Worm (Caenorhabditis elegans) whole organism, L1 larva: ENCODE results near the gene sec-22.
A peak's percentile ranks its signal among the peaks of the same experiment; 100 is the strongest.

Experiments used
- C04F5.9 ChIP-seq: sonication (generic microtip); optimal IDR thresholded peaks from 2 replicates; lab custom pipeline; 2016; ENCODE audit warnings: missing genetic modification characterization, missing compliant biosample characterization
- C16A3.4 ChIP-seq: fragments of 150-350 bp; optimal IDR thresholded peaks from 2 replicates; lab custom pipeline; 2014; ENCODE audit warnings: missing biosample characterization, missing genetic modification characterization
- C34B4.2 ChIP-seq: sonication (generic microtip); optimal IDR thresholded peaks from 2 replicates; lab custom pipeline; 2017; ENCODE audit warnings: mild to moderate bottlenecking, missing genetic modification characterization, missing compliant biosample characterization
- F16B12.6 ChIP-seq: fragments of 150-350 bp; optimal IDR thresholded peaks from 2 replicates; lab custom pipeline; 2014; ENCODE audit warnings: missing biosample characterization, missing genetic modification characterization
- alr-1 ChIP-seq: fragments of 200-800 bp; sonication (Bioruptor generic); optimal IDR thresholded peaks from 2 replicates; lab custom pipeline; 2018; ENCODE audit warnings: borderline replicate concordance, mild to moderate bottlenecking, missing genetic modification characterization, missing compliant biosample characterization
- aly-2 ChIP-seq: fragments of 150-350 bp; optimal IDR thresholded peaks from 2 replicates; lab custom pipeline; 2014; ENCODE audit warnings: missing biosample characterization, missing genetic modification characterization
- blmp-1 ChIP-seq: fragments of 150-350 bp; optimal IDR thresholded peaks from 2 replicates; lab custom pipeline; 2014; ENCODE audit warnings: missing biosample characterization, missing genetic modification characterization
- ceh-63 ChIP-seq: fragments of 200-800 bp; sonication (Bioruptor generic); optimal IDR thresholded peaks from 2 replicates; lab custom pipeline; 2018; ENCODE audit warnings: mild to moderate bottlenecking, missing genetic modification characterization, missing compliant biosample characterization
- ceh-8 ChIP-seq: fragments of 200-800 bp; sonication (Bioruptor generic); optimal IDR thresholded peaks from 2 replicates; lab custom pipeline; 2018; ENCODE audit warnings: mild to moderate bottlenecking, missing genetic modification characterization, moderate library complexity, missing compliant biosample characterization
- ceh-82 ChIP-seq, 3 experiments: fragments of 150-350 bp in 1 of 3; sonication (generic microtip) in 2 of 3; optimal IDR thresholded peaks; 2 replicates each; lab custom pipeline; 2014 to 2017; ENCODE audit warnings: missing biosample characterization in 3 of 3, missing genetic modification characterization in 3 of 3
- ceh-88 ChIP-seq: fragments of 200-800 bp; sonication (Bioruptor generic); IDR thresholded peaks from 2 replicates; pipeline ENCODE4 v1.3.6; 2022; ENCODE audit warnings: missing genetic modification characterization, missing compliant biosample characterization
- ceh-90 ChIP-seq: sonication (generic microtip); optimal IDR thresholded peaks from 2 replicates; lab custom pipeline; 2016; ENCODE audit warnings: missing genetic modification characterization, missing compliant biosample characterization
- dsc-1 ChIP-seq: sonication (generic microtip); optimal IDR thresholded peaks from 2 replicates; lab custom pipeline; 2016; ENCODE audit warnings: mild to moderate bottlenecking, missing genetic modification characterization, missing compliant biosample characterization
- egl-13 ChIP-seq: sonication (generic microtip); optimal IDR thresholded peaks from 2 replicates; lab custom pipeline; 2016; ENCODE audit warnings: missing genotype, missing genetic modification reagents, missing genetic modification characterization, missing compliant biosample characterization
- egl-27 ChIP-seq, 2 experiments: fragments of 150-350 bp in 1 of 2; sonication (generic microtip); optimal IDR thresholded peaks; 3 replicates each; lab custom pipeline; 2017 to 2018; ENCODE audit warnings: missing biosample characterization in 2 of 2, missing genetic modification characterization in 2 of 2, missing genetic modification reagents in 2 of 2
- elt-2 ChIP-seq: sonication (generic microtip); optimal IDR thresholded peaks from 2 replicates; lab custom pipeline; 2016; ENCODE audit warnings: missing genetic modification characterization, mild to moderate bottlenecking, inconsistent platforms, missing compliant biosample characterization, missing genetic modification reagents
- elt-3 ChIP-seq, 6 experiments: fragments of 150-350 bp in 1 of 6; sonication (generic microtip); optimal IDR thresholded peaks; 2 replicates each; lab custom pipeline; 2017 to 2018; ENCODE audit warnings: missing biosample characterization in 6 of 6, missing genetic modification characterization in 6 of 6, inconsistent platforms in 1 of 6
- ets-5 ChIP-seq: fragments of 200-800 bp; sonication (Bioruptor generic); IDR thresholded peaks from 2 replicates; pipeline ENCODE4 v1.3.6; 2022; ENCODE audit warnings: missing genetic modification characterization, missing compliant biosample characterization
- fkh-8 ChIP-seq: sonication (generic microtip); optimal IDR thresholded peaks from 2 replicates; lab custom pipeline; 2016; ENCODE audit warnings: mild to moderate bottlenecking, missing genetic modification characterization, missing compliant biosample characterization
- grh-1 ChIP-seq: fragments of 200-800 bp; sonication (Bioruptor generic); IDR thresholded peaks from 2 replicates; pipeline ENCODE4 v1.3.6; 2022; ENCODE audit warnings: missing genetic modification reagents, missing genetic modification characterization, missing compliant biosample characterization
- hlh-17 ChIP-seq: fragments of 200-800 bp; sonication (Bioruptor generic); optimal IDR thresholded peaks from 2 replicates; lab custom pipeline; 2018; ENCODE audit warnings: missing genetic modification characterization, mild to moderate bottlenecking, missing compliant biosample characterization, moderate library complexity, borderline replicate concordance
- hpl-2 ChIP-seq: fragments of 150-350 bp; optimal IDR thresholded peaks from 2 replicates; lab custom pipeline; 2014; ENCODE audit warnings: missing biosample characterization, missing genetic modification reagents, missing genetic modification characterization
- irx-1 ChIP-seq: sonication (generic microtip); optimal IDR thresholded peaks from 2 replicates; lab custom pipeline; 2016; ENCODE audit warnings: missing genetic modification characterization, missing compliant biosample characterization
- jun-1 ChIP-seq: fragments of 150-350 bp; optimal IDR thresholded peaks from 2 replicates; lab custom pipeline; 2014; ENCODE audit warnings: missing biosample characterization, missing genetic modification reagents, missing genetic modification characterization
- lin-13 ChIP-seq: fragments of 150-350 bp; optimal IDR thresholded peaks from 2 replicates; lab custom pipeline; 2014; ENCODE audit warnings: missing biosample characterization, missing genetic modification reagents, missing genetic modification characterization
- lin-14 ChIP-seq: fragments of 200-800 bp; sonication (Bioruptor generic); optimal IDR thresholded peaks from 2 replicates; lab custom pipeline; 2018; ENCODE audit warnings: mild to moderate bottlenecking, missing genetic modification characterization, moderate library complexity, missing compliant biosample characterization
- lin-35 ChIP-seq, 2 experiments: fragments of 150-350 bp; optimal IDR thresholded peaks; 2 replicates each; lab custom pipeline; 2014; ENCODE audit warnings: missing biosample characterization in 2 of 2, missing genetic modification characterization in 2 of 2, missing genetic modification reagents in 2 of 2
- lin-39 ChIP-seq: fragments of 150-350 bp; optimal IDR thresholded peaks from 2 replicates; lab custom pipeline; 2014; ENCODE audit warnings: missing biosample characterization, missing genetic modification reagents, missing genetic modification characterization
- lsy-2 ChIP-seq, 2 experiments: fragments of 150-350 bp; optimal IDR thresholded peaks; 2 replicates each; lab custom pipeline; 2014; ENCODE audit warnings: missing biosample characterization in 2 of 2, missing genetic modification characterization in 2 of 2
- mab-9 ChIP-seq: fragments of 200-800 bp; sonication (Bioruptor generic); IDR thresholded peaks from 2 replicates; pipeline ENCODE4 v1.3.6; 2022; ENCODE audit warnings: missing genetic modification reagents, missing genetic modification characterization, missing compliant biosample characterization
- mdl-1 ChIP-seq, 2 experiments: fragments of 150-350 bp; optimal IDR thresholded peaks; 2 replicates each; lab custom pipeline; 2014 to 2017; ENCODE audit warnings: missing biosample characterization in 2 of 2, missing genetic modification characterization in 2 of 2, inconsistent platforms in 1 of 2
- mep-1 ChIP-seq: fragments of 150-350 bp; optimal IDR thresholded peaks from 2 replicates; lab custom pipeline; 2014; ENCODE audit warnings: missing biosample characterization, missing genetic modification characterization
- nhr-11 ChIP-seq: fragments of 150-350 bp; optimal IDR thresholded peaks from 2 replicates; lab custom pipeline; 2014; ENCODE audit warnings: missing biosample characterization, missing genetic modification characterization
- nhr-237 ChIP-seq: fragments of 150-350 bp; optimal IDR thresholded peaks from 2 replicates; lab custom pipeline; 2014; ENCODE audit warnings: missing biosample characterization, missing genetic modification characterization
- nhr-28 ChIP-seq: fragments of 150-350 bp; optimal IDR thresholded peaks from 2 replicates; lab custom pipeline; 2014; ENCODE audit warnings: missing biosample characterization, missing genetic modification characterization
- nhr-47 ChIP-seq: sonication (generic microtip); optimal IDR thresholded peaks from 2 replicates; lab custom pipeline; 2016; ENCODE audit warnings: mild to moderate bottlenecking, missing genetic modification characterization, moderate library complexity, missing compliant biosample characterization
- nhr-71 ChIP-seq: sonication (generic microtip); optimal IDR thresholded peaks from 2 replicates; lab custom pipeline; 2016; ENCODE audit warnings: mild to moderate bottlenecking, missing genetic modification characterization, moderate library complexity, missing compliant biosample characterization
- nhr-76 ChIP-seq: sonication (generic microtip); optimal IDR thresholded peaks from 2 replicates; lab custom pipeline; 2017; ENCODE audit warnings: missing biosample characterization, missing genetic modification characterization
- nhr-84 ChIP-seq: sonication (generic microtip); optimal IDR thresholded peaks from 2 replicates; lab custom pipeline; 2017; ENCODE audit warnings: missing biosample characterization, missing genetic modification characterization
- nhr-85 ChIP-seq: sonication (generic microtip); peaks from one replicate; lab custom pipeline; 2016; ENCODE audit warnings: missing genetic modification characterization, inconsistent platforms, missing compliant biosample characterization
- pag-3 ChIP-seq: sonication (generic microtip); optimal IDR thresholded peaks from 2 replicates; lab custom pipeline; 2017; ENCODE audit warnings: missing genetic modification characterization, mild to moderate bottlenecking, missing compliant biosample characterization, antibody characterized with exemption, borderline replicate concordance; ENCODE audit not compliant: insufficient read depth
- pax-3 ChIP-seq: fragments of 200-800 bp; sonication (Bioruptor generic); optimal IDR thresholded peaks from 2 replicates; lab custom pipeline; 2018; ENCODE audit warnings: mild to moderate bottlenecking, missing genetic modification characterization, moderate library complexity, missing compliant biosample characterization
- pqm-1 ChIP-seq: sonication (generic microtip); optimal IDR thresholded peaks from 3 replicates; lab custom pipeline; 2017; ENCODE audit warnings: missing biosample characterization, missing genetic modification characterization
- sox-4 ChIP-seq: sonication (generic microtip); optimal IDR thresholded peaks from 2 replicates; lab custom pipeline; 2016; ENCODE audit warnings: missing genetic modification characterization, missing compliant biosample characterization
- sptf-1 ChIP-seq: fragments of 150-350 bp; optimal IDR thresholded peaks from 2 replicates; lab custom pipeline; 2014; ENCODE audit warnings: missing biosample characterization, missing genetic modification characterization
- swsn-7 ChIP-seq: sonication (generic microtip); optimal IDR thresholded peaks from 2 replicates; lab custom pipeline; 2016; ENCODE audit warnings: missing genetic modification characterization, missing compliant biosample characterization
- tlp-1 ChIP-seq: fragments of 150-350 bp; optimal IDR thresholded peaks from 2 replicates; lab custom pipeline; 2014; ENCODE audit warnings: missing biosample characterization, missing genetic modification characterization
- unc-130 ChIP-seq: fragments of 150-350 bp; optimal IDR thresholded peaks from 2 replicates; lab custom pipeline; 2017; ENCODE audit warnings: missing biosample characterization, missing genetic modification characterization, inconsistent platforms
- unc-30 ChIP-seq: sonication (generic microtip); optimal IDR thresholded peaks from 2 replicates; lab custom pipeline; 2017; ENCODE audit warnings: missing biosample characterization, missing genetic modification characterization
- unc-62 ChIP-seq: fragments of 150-350 bp; optimal IDR thresholded peaks from 2 replicates; lab custom pipeline; 2014; ENCODE audit warnings: missing biosample characterization, missing genetic modification reagents, missing genetic modification characterization
- unc-86 ChIP-seq: sonication (generic microtip); optimal IDR thresholded peaks from 2 replicates; lab custom pipeline; 2016; ENCODE audit warnings: missing genetic modification characterization, missing compliant biosample characterization
- zip-4 ChIP-seq: fragments of 200-800 bp; sonication (Bioruptor generic); optimal IDR thresholded peaks from 2 replicates; lab custom pipeline; 2018; ENCODE audit warnings: mild to moderate bottlenecking, missing genetic modification characterization, moderate library complexity, missing compliant biosample characterization
- ztf-4 ChIP-seq: fragments of 150-350 bp; optimal IDR thresholded peaks from 2 replicates; lab custom pipeline; 2014; ENCODE audit warnings: missing biosample characterization, missing genetic modification characterization

The sec-22 gene

ce11 chrX:1021835-1022311, 13.5 kb upstream of the sec-22 start (continued):
- TF ChIP-seq nhr-76 (tag; lab: Kevin White, UChicago) (no peak), alr-1 (tag; lab: Kevin White, UChicago) (no peak), nhr-11 (tag; lab: Kevin White, UChicago) (no peak), nhr-71 (tag; lab: Kevin White, UChicago) (peak; percentile 28), hlh-17 (GFP tag; lab: Kevin White, UChicago) (no peak), unc-130 (tag; lab: Kevin White, UChicago) (no peak), nhr-84 (no peak), dsc-1 (tag; lab: Kevin White, UChicago) (no peak), egl-27 (tag; optimal IDR thresholded peaks at IDR 0.05; lab: Kevin White, UChicago) (no peak), pag-3 (tag; lab: Kevin White, UChicago) (no peak), C16A3.4 (tag; lab: Kevin White, UChicago) (no peak), ceh-8 (GFP tag; lab: Kevin White, UChicago) (peak; percentile 53), nhr-47 (tag; lab: Kevin White, UChicago) (peak; percentile 32), lsy-2 (tag; optimal IDR thresholded peaks at IDR 0.05; lab: Kevin White, UChicago) (no peak), grh-1 (GFP tag; lab: Robert Waterston, UW) (no peak), ceh-88 (GFP tag; lab: Robert Waterston, UW) (no peak), hpl-2 (GFP tag; lab: Kevin White, UChicago) (no peak), ets-5 (GFP tag; lab: Robert Waterston, UW) (no peak), aly-2 (tag; lab: Kevin White, UChicago) (no peak), nhr-85 (tag; lab: Kevin White, UChicago) (no peak), C04F5.9 (no peak), C34B4.2 (tag; lab: Kevin White, UChicago) (no peak), pqm-1 (tag; lab: Kevin White, UChicago) (no peak), sox-4 (tag; lab: Kevin White, UChicago) (no peak), lin-14 (GFP tag; lab: Kevin White, UChicago) (peak; percentile 86), lin-39 (tag; lab: Kevin White, UChicago) (no peak), blmp-1 (no peak), sptf-1 (tag; lab: Kevin White, UChicago) (no peak), ceh-63 (no peak), mep-1 (tag; lab: Kevin White, UChicago) (no peak), elt-3 (tag; optimal IDR thresholded peaks at IDR 0.05; lab: Kevin White, UChicago) (no peak), lin-35 (GFP tag; optimal IDR thresholded peaks at IDR 0.05; lab: Kevin White, UChicago) (no peak), egl-13 (peak; percentile 11), ceh-90 (tag; lab: Kevin White, UChicago) (no peak), F16B12.6 (tag; lab: Kevin White, UChicago) (no peak), unc-30 (tag; lab: Kevin White, UChicago) (no peak), tlp-1 (no peak), ceh-82 (tag; optimal IDR thresholded peaks at IDR 0.05; lab: Kevin White, UChicago) (peak in 1 of 3 experiments; percentile 33), pax-3 (tag; lab: Kevin White, UChicago) (no peak), mdl-1 (tag; optimal IDR thresholded peaks at IDR 0.05; lab: Kevin White, UChicago) (no peak), irx-1 (no peak), jun-1 (no peak), ztf-4 (tag; lab: Kevin White, UChicago) (no peak), unc-86 (tag; lab: Kevin White, UChicago) (no peak), swsn-7 (peak; percentile 23), zip-4 (GFP tag; lab: Kevin White, UChicago) (no peak), elt-2 (no peak), nhr-28 (tag; lab: Kevin White, UChicago) (no peak), nhr-237 (tag; lab: Kevin White, UChicago) (no peak), lin-13 (GFP tag; lab: Kevin White, UChicago) (no peak), fkh-8 (tag; lab: Kevin White, UChicago) (peak; percentile 41), mab-9 (GFP tag; lab: Robert Waterston, UW) (peak; percentile 64; the same call in 1 of the 2 replicates), unc-62 (GFP tag; lab: Kevin White, UChicago) (no peak)
